ENCODE assay signal across 1 fruit fly cellular context in genomic region chrX:15622970-15623402, dm6.
TF ChIP-seq lines count a peak whose summit lies in the region.

No protein-coding gene starts in this region.

TF ChIP-seq in whole organism, embryonic, 481 proteins besides CTCF, POLR2A, EP300 and RAD21 (continued from another document and continues in another):
- TF ChIP-seq HHEX (GFP tag; optimal IDR thresholded peaks at IDR 0.05; lab: Kevin White, UChicago) (peak; percentile 76), grn (GFP tag; optimal IDR thresholded peaks at IDR 0.05; lab: Kevin White, UChicago) (peak; percentile 58), Chrac-16 (GFP tag; optimal IDR thresholded peaks at IDR 0.05; lab: Kevin White, UChicago) (peak; percentile 51), ewg (GFP tag; optimal IDR thresholded peaks at IDR 0.05; lab: Kevin White, UChicago) (peak; percentile 61), slp2 (GFP tag; optimal IDR thresholded peaks at IDR 0.05; lab: Kevin White, UChicago) (peak; percentile 66), CG10959 (GFP tag; IDR thresholded peaks at IDR 0.05; lab: Robert Waterston, UW) (peak; percentile 41; the same call in 1 of the 2 replicates), CG17359 (tag; optimal IDR thresholded peaks at IDR 0.05; lab: Kevin White, UChicago) (peak; percentile 83), CG13123 (GFP tag; optimal IDR thresholded peaks at IDR 0.05; lab: Kevin White, UChicago) (peak; percentile 22), CG32772 (GFP tag; IDR thresholded peaks at IDR 0.05; lab: Robert Waterston, UW) (peak; percentile 83), CG7372 (GFP tag; IDR thresholded peaks at IDR 0.05; lab: Robert Waterston, UW) (peak; percentile 86), nom (GFP tag; optimal IDR thresholded peaks at IDR 0.05; lab: Kevin White, UChicago) (peak; percentile 84), so (GFP tag; IDR thresholded peaks at IDR 0.05; lab: Robert Waterston, UW) (peak; percentile 85), Asciz (GFP tag; optimal IDR thresholded peaks at IDR 0.05; lab: Kevin White, UChicago) (peak; percentile 67), CG7357 (GFP tag; IDR thresholded peaks at IDR 0.05; lab: Robert Waterston, UW) (peak; percentile 73), BtbVII (GFP tag; optimal IDR thresholded peaks at IDR 0.05; lab: Kevin White, UChicago) (peak; percentile 49), CG11504 (tag; optimal IDR thresholded peaks at IDR 0.05; lab: Kevin White, UChicago) (peak; percentile 89), CG16779 (GFP tag; IDR thresholded peaks at IDR 0.05; lab: Robert Waterston, UW) (peak; percentile 78), CG2889 (GFP tag; IDR thresholded peaks at IDR 0.05; lab: Robert Waterston, UW) (peak; percentile 78), Myb (GFP tag; optimal IDR thresholded peaks at IDR 0.05; lab: Kevin White, UChicago) (peak; percentile 50), Sox100B (GFP tag; optimal IDR thresholded peaks at IDR 0.05; lab: Kevin White, UChicago) (peak; percentile 73), CG10565 (GFP tag; optimal IDR thresholded peaks at IDR 0.05; lab: Kevin White, UChicago) (no peak), CG7271 (tag; optimal IDR thresholded peaks at IDR 0.05; lab: Kevin White, UChicago) (no peak), cg (GFP tag; optimal IDR thresholded peaks at IDR 0.05; lab: Kevin White, UChicago) (no peak), CG7786 (GFP tag; optimal IDR thresholded peaks at IDR 0.05; lab: Kevin White, UChicago) (peak; percentile 53), sisA (GFP tag; IDR thresholded peaks at IDR 0.05; lab: Robert Waterston, UW) (peak; percentile 90), CG10979 (tag; optimal IDR thresholded peaks at IDR 0.05; lab: Kevin White, UChicago) (peak; percentile 70), cato (GFP tag; optimal IDR thresholded peaks at IDR 0.05; lab: Kevin White, UChicago; ENCODE audit: borderline replicate concordance) (peak; percentile 67), CG33213 (GFP tag; optimal IDR thresholded peaks at IDR 0.05; lab: Kevin White, UChicago) (peak; percentile 36), Hr78 (GFP tag; optimal IDR thresholded peaks at IDR 0.05; lab: Kevin White, UChicago) (peak in 1 of 2 experiments; percentile 41), CG34224 (GFP tag; IDR thresholded peaks at IDR 0.05; lab: Robert Waterston, UW; ENCODE audit: partially characterized antibody) (no peak), CG6254 (GFP tag; optimal IDR thresholded peaks at IDR 0.05; lab: Kevin White, UChicago) (peak; percentile 6), phol (tag; optimal IDR thresholded peaks at IDR 0.05; lab: Kevin White, UChicago) (peak; percentile 72), CG9932 (GFP tag; IDR thresholded peaks at IDR 0.05; lab: Robert Waterston, UW) (peak; percentile 92), CG9215 (GFP tag; IDR thresholded peaks at IDR 0.05; lab: Robert Waterston, UW) (peak; percentile 74), CG5245 (GFP tag; optimal IDR thresholded peaks at IDR 0.05; lab: Kevin White, UChicago) (peak; percentile 57), CG14860 (GFP tag; IDR thresholded peaks at IDR 0.05; lab: Robert Waterston, UW; ENCODE audit: partially characterized antibody) (no peak), z (GFP tag; IDR thresholded peaks at IDR 0.05; lab: Robert Waterston, UW) (no peak), dmrt11E (tag; optimal IDR thresholded peaks at IDR 0.05; lab: Kevin White, UChicago) (no peak), Trl (optimal IDR thresholded peaks at IDR 0.05; lab: Kevin White, UChicago) (no peak), Trl (GFP tag; optimal IDR thresholded peaks at IDR 0.05; lab: Kevin White, UChicago) (peak; percentile 90), chinmo (GFP tag; IDR thresholded peaks at IDR 0.05; lab: Robert Waterston, UW; ENCODE audit: partially characterized antibody) (0 out of 4 replicates have a peak, but pooled peaks have one; percentile 57), dysf (GFP tag; IDR thresholded peaks at IDR 0.05; lab: Robert Waterston, UW) (peak; percentile 93), tin (GFP tag; optimal IDR thresholded peaks at IDR 0.05; lab: Kevin White, UChicago) (peak; percentile 67), H2.0 (GFP tag; IDR thresholded peaks at IDR 0.05; lab: Robert Waterston, UW) (peak; percentile 86), CG7928 (GFP tag; optimal IDR thresholded peaks at IDR 0.05; lab: Kevin White, UChicago) (peak; percentile 23), fd102C (GFP tag; optimal IDR thresholded peaks at IDR 0.05; lab: Kevin White, UChicago) (no peak), jumu (GFP tag; optimal IDR thresholded peaks at IDR 0.05; lab: Kevin White, UChicago) (peak; percentile 88), klu (GFP tag; IDR thresholded peaks at IDR 0.05; lab: Robert Waterston, UW) (peak; percentile 64), Ada2b (GFP tag; IDR thresholded peaks at IDR 0.05; lab: Robert Waterston, UW) (peak; percentile 91), Ptx1 (GFP tag; IDR thresholded peaks at IDR 0.05; lab: Robert Waterston, UW) (peak; percentile 89), Dp (GFP tag; optimal IDR thresholded peaks at IDR 0.05; lab: Kevin White, UChicago) (no peak), ftz-f1 (GFP tag; optimal IDR thresholded peaks at IDR 0.05; lab: Kevin White, UChicago) (no peak), B-H1 (GFP tag; IDR thresholded peaks at IDR 0.05; lab: Robert Waterston, UW) (peak; percentile 76), CG10366 (GFP tag; IDR thresholded peaks at IDR 0.05; lab: Robert Waterston, UW) (peak; percentile 88), MBD-R2 (GFP tag; IDR thresholded peaks at IDR 0.05; lab: Robert Waterston, UW) (peak; percentile 46), CG8281 (tag; optimal IDR thresholded peaks at IDR 0.05; lab: Kevin White, UChicago) (peak; percentile 33), NC2β (GFP tag; optimal IDR thresholded peaks at IDR 0.05; lab: Kevin White, UChicago) (no peak), Six4 (GFP tag; optimal IDR thresholded peaks at IDR 0.05; lab: Kevin White, UChicago) (peak; percentile 57), CG5953 (GFP tag; IDR thresholded peaks at IDR 0.05; lab: Robert Waterston, UW) (peak; percentile 81), CG4328 (GFP tag; optimal IDR thresholded peaks at IDR 0.05; lab: Kevin White, UChicago) (peak; percentile 25), CG11093 (GFP tag; IDR thresholded peaks at IDR 0.05; lab: Robert Waterston, UW) (peak; percentile 79), chif (GFP tag; optimal IDR thresholded peaks at IDR 0.05; lab: Kevin White, UChicago) (peak; percentile 53 to 56), mld (GFP tag; IDR thresholded peaks at IDR 0.05; lab: Robert Waterston, UW; ENCODE audit: partially characterized antibody) (no peak), CG9727 (GFP tag; optimal IDR thresholded peaks at IDR 0.05; lab: Kevin White, UChicago) (peak; percentile 51), odd (GFP tag; optimal IDR thresholded peaks at IDR 0.05; lab: Kevin White, UChicago) (peak; percentile 47), Xrp1 (GFP tag; IDR thresholded peaks at IDR 0.05; lab: Robert Waterston, UW) (peak; percentile 85), ash1 (GFP tag; optimal IDR thresholded peaks at IDR 0.05; lab: Kevin White, UChicago) (no peak), lbe (GFP tag; optimal IDR thresholded peaks at IDR 0.05; lab: Kevin White, UChicago) (peak; percentile 70), Elba2 (GFP tag; optimal IDR thresholded peaks at IDR 0.05; lab: Kevin White, UChicago) (no peak), CrebB (tag; optimal IDR thresholded peaks at IDR 0.05; lab: Kevin White, UChicago) (peak; percentile 54), CG3726 (GFP tag; IDR thresholded peaks at IDR 0.05; lab: Robert Waterston, UW) (peak; percentile 79), Doc3 (GFP tag; IDR thresholded peaks at IDR 0.05; lab: Robert Waterston, UW; ENCODE audit: partially characterized antibody) (no peak), CG32532 (GFP tag; IDR thresholded peaks at IDR 0.05; lab: Robert Waterston, UW) (peak; percentile 89), gem (tag; optimal IDR thresholded peaks at IDR 0.05; lab: Kevin White, UChicago) (peak; percentile 85), Pdp1 (GFP tag; optimal IDR thresholded peaks at IDR 0.05; lab: Kevin White, UChicago) (peak; percentile 73 to 88), hth (optimal IDR thresholded peaks at IDR 0.05; lab: Kevin White, UChicago) (no peak), CG5180 (GFP tag; optimal IDR thresholded peaks at IDR 0.05; lab: Kevin White, UChicago) (peak; percentile 35), CG6854 (GFP tag; optimal IDR thresholded peaks at IDR 0.05; lab: Kevin White, UChicago) (no peak), CG16863 (GFP tag; optimal IDR thresholded peaks at IDR 0.05; lab: Kevin White, UChicago) (peak; percentile 57), jing (GFP tag; optimal IDR thresholded peaks at IDR 0.05; lab: Kevin White, UChicago) (peak; percentile 66), Oaz (GFP tag; IDR thresholded peaks at IDR 0.05; lab: Robert Waterston, UW) (peak; percentile 50; the same call in 1 of the 2 replicates), trh (GFP tag; optimal IDR thresholded peaks at IDR 0.05; lab: Kevin White, UChicago) (peak; percentile 15), Fer3 (tag; optimal IDR thresholded peaks at IDR 0.05; lab: Kevin White, UChicago) (peak; percentile 73), seq (GFP tag; IDR thresholded peaks at IDR 0.05; lab: Robert Waterston, UW) (peak; percentile 83), pzg (GFP tag; optimal IDR thresholded peaks at IDR 0.05; lab: Kevin White, UChicago) (no peak), Ssrp (tag; optimal IDR thresholded peaks at IDR 0.05; lab: Kevin White, UChicago) (peak; percentile 64), hkb (optimal IDR thresholded peaks at IDR 0.05; lab: Kevin White, UChicago) (no peak), hkb (GFP tag; IDR thresholded peaks at IDR 0.05; lab: Robert Waterston, UW) (peak; percentile 92), CG4404 (GFP tag; IDR thresholded peaks at IDR 0.05; lab: Robert Waterston, UW) (no peak), ab (GFP tag; optimal IDR thresholded peaks at IDR 0.05; lab: Kevin White, UChicago) (no peak), emc (GFP tag; optimal IDR thresholded peaks at IDR 0.05; lab: Kevin White, UChicago) (peak; percentile 56), CG7963 (GFP tag; IDR thresholded peaks at IDR 0.05; lab: Robert Waterston, UW; ENCODE audit: partially characterized antibody) (no peak), CG12659 (GFP tag; optimal IDR thresholded peaks at IDR 0.05; lab: Kevin White, UChicago) (peak; percentile 67), prd (optimal IDR thresholded peaks at IDR 0.05; lab: Kevin White, UChicago) (no peak), prd (GFP tag; IDR thresholded peaks at IDR 0.05; lab: Robert Waterston, UW) (peak; percentile 90), nerfin-1 (tag; optimal IDR thresholded peaks at IDR 0.05; lab: Kevin White, UChicago) (peak; percentile 53), ara (GFP tag; IDR thresholded peaks at IDR 0.05; lab: Robert Waterston, UW) (peak; percentile 77), da (GFP tag; optimal IDR thresholded peaks at IDR 0.05; lab: Kevin White, UChicago) (no peak), CG16813 (GFP tag; IDR thresholded peaks at IDR 0.05; lab: Robert Waterston, UW; ENCODE audit: partially characterized antibody) (no peak), hb (GFP tag; IDR thresholded peaks at IDR 0.05; lab: Robert Waterston, UW; ENCODE audit: partially characterized antibody) (no peak), Deaf1 (tag; optimal IDR thresholded peaks at IDR 0.05; lab: Kevin White, UChicago) (peak; percentile 61), CG10267 (tag; optimal IDR thresholded peaks at IDR 0.05; lab: Kevin White, UChicago) (peak; percentile 52), tio (GFP tag; optimal IDR thresholded peaks at IDR 0.05; lab: Kevin White, UChicago) (peak; percentile 40), CG1602 (GFP tag; optimal IDR thresholded peaks at IDR 0.05; lab: Kevin White, UChicago) (peak; percentile 53), chn (GFP tag; optimal IDR thresholded peaks at IDR 0.05; lab: Kevin White, UChicago) (peak; percentile 18), CG8089 (GFP tag; optimal IDR thresholded peaks at IDR 0.05; lab: Kevin White, UChicago) (peak; percentile 61), CG2678 (tag; optimal IDR thresholded peaks at IDR 0.05; lab: Kevin White, UChicago) (peak; percentile 86), pros (GFP tag; optimal IDR thresholded peaks at IDR 0.05; lab: Kevin White, UChicago) (no peak), crc (GFP tag; optimal IDR thresholded peaks at IDR 0.05; lab: Kevin White, UChicago) (peak; percentile 25), nmo (GFP tag; optimal IDR thresholded peaks at IDR 0.05; lab: Kevin White, UChicago) (peak; percentile 73), sc (optimal IDR thresholded peaks at IDR 0.05; lab: Kevin White, UChicago) (no peak), sc (GFP tag; optimal IDR thresholded peaks at IDR 0.05; lab: Kevin White, UChicago) (peak; percentile 36), CG16815 (GFP tag; optimal IDR thresholded peaks at IDR 0.05; lab: Kevin White, UChicago) (peak; percentile 29), CG4730 (GFP tag; IDR thresholded peaks at IDR 0.05; lab: Robert Waterston, UW) (peak; percentile 85), Atf6 (GFP tag; IDR thresholded peaks at IDR 0.05; lab: Robert Waterston, UW) (peak; percentile 86), dan (GFP tag; IDR thresholded peaks at IDR 0.05; lab: Robert Waterston, UW) (no peak), ems (GFP tag; optimal IDR thresholded peaks at IDR 0.05; lab: Kevin White, UChicago) (peak; percentile 55), kay (GFP tag; optimal IDR thresholded peaks at IDR 0.05; lab: Kevin White, UChicago) (peak; percentile 50), oc (tag; optimal IDR thresholded peaks at IDR 0.05; lab: Kevin White, UChicago) (peak; percentile 51), CG4617 (GFP tag; optimal IDR thresholded peaks at IDR 0.05; lab: Kevin White, UChicago; ENCODE audit: borderline replicate concordance) (peak; percentile 13), eyg (GFP tag; optimal IDR thresholded peaks at IDR 0.05; lab: Kevin White, UChicago) (peak; percentile 56), CG4707 (GFP tag; optimal IDR thresholded peaks at IDR 0.05; lab: Kevin White, UChicago) (peak; percentile 28), CG3847 (GFP tag; IDR thresholded peaks at IDR 0.05; lab: Robert Waterston, UW) (peak; percentile 85), Tbp (GFP tag; optimal IDR thresholded peaks at IDR 0.05; lab: Kevin White, UChicago) (no peak), CG11723 (GFP tag; optimal IDR thresholded peaks at IDR 0.05; lab: Kevin White, UChicago) (peak; percentile 45), vfl (GFP tag; optimal IDR thresholded peaks at IDR 0.05; lab: Kevin White, UChicago) (no peak), usp (GFP tag; optimal IDR thresholded peaks at IDR 0.05; lab: Kevin White, UChicago) (no peak), Kr (GFP tag; optimal IDR thresholded peaks at IDR 0.05; lab: Kevin White, UChicago) (no peak), HLHmδ (GFP tag; optimal IDR thresholded peaks at IDR 0.05; lab: Kevin White, UChicago) (no peak), Stat92E (GFP tag; optimal IDR thresholded peaks at IDR 0.05; lab: Kevin White, UChicago) (no peak), CG4820 (GFP tag; optimal IDR thresholded peaks at IDR 0.05; lab: Kevin White, UChicago) (peak; percentile 72), sna (GFP tag; IDR thresholded peaks at IDR 0.05; lab: Robert Waterston, UW; ENCODE audit: partially characterized antibody) (no peak), CG17802 (tag; optimal IDR thresholded peaks at IDR 0.05; lab: Kevin White, UChicago) (peak; percentile 26)
